Worm (Caenorhabditis elegans) whole organism, early embryonic: ENCODE data around the gene Y48A5A.3.
A peak's percentile ranks its signal among the peaks of the same experiment; 100 is the strongest.

Source experiments
- B0310.2 ChIP-seq: sonication (generic microtip); optimal IDR thresholded peaks from 2 replicates; lab custom pipeline; 2016; ENCODE audit warnings: mild to moderate bottlenecking, missing genetic modification characterization, missing compliant biosample characterization
- F13C5.2 ChIP-seq: sonication (generic microtip); optimal IDR thresholded peaks from 2 replicates; lab custom pipeline; 2017; ENCODE audit warnings: mild to moderate bottlenecking, missing genetic modification characterization, inconsistent platforms, missing compliant biosample characterization
- aly-1 ChIP-seq: sonication (generic microtip); optimal IDR thresholded peaks from 2 replicates; lab custom pipeline; 2016; ENCODE audit warnings: missing genetic modification characterization, missing compliant biosample characterization
- ama-1 ChIP-seq: fragments of 150-350 bp; optimal IDR thresholded peaks from 2 replicates; lab custom pipeline; 2014
- ceh-13 ChIP-seq: fragments of 200-800 bp; sonication (Bioruptor generic); optimal IDR thresholded peaks from 2 replicates; lab custom pipeline; 2018; ENCODE audit warnings: mild to moderate bottlenecking, missing genetic modification characterization, missing compliant biosample characterization
- ceh-36 ChIP-seq: sonication (generic microtip); optimal IDR thresholded peaks from 2 replicates; lab custom pipeline; 2016; ENCODE audit warnings: missing genetic modification characterization, inconsistent platforms, missing compliant biosample characterization
- ets-7 ChIP-seq: sonication (generic microtip); optimal IDR thresholded peaks from 2 replicates; lab custom pipeline; 2016; ENCODE audit warnings: missing genotype, missing genetic modification characterization, missing compliant biosample characterization
- flt-1 ChIP-seq: fragments of 200-800 bp; sonication (Bioruptor generic); IDR thresholded peaks from 2 replicates; pipeline ENCODE4 v1.3.6; 2022; ENCODE audit warnings: missing genetic modification characterization, missing compliant biosample characterization
- hmbx-1 ChIP-seq: sonication (generic microtip); optimal IDR thresholded peaks from 2 replicates; lab custom pipeline; 2016; ENCODE audit warnings: mild to moderate bottlenecking, missing genetic modification characterization, missing compliant biosample characterization
- hmg-4 ChIP-seq: fragments of 200-800 bp; sonication (Bioruptor generic); optimal IDR thresholded peaks from 2 replicates; lab custom pipeline; 2018; ENCODE audit warnings: mild to moderate bottlenecking, missing genetic modification characterization, missing compliant biosample characterization
- hnd-1 ChIP-seq: sonication (generic microtip); optimal IDR thresholded peaks from 2 replicates; lab custom pipeline; 2016; ENCODE audit warnings: missing genetic modification characterization, missing compliant biosample characterization
- pes-1 ChIP-seq: fragments of 200-800 bp; sonication (Bioruptor generic); IDR thresholded peaks from 2 replicates; pipeline ENCODE4 v1.3.6; 2022; ENCODE audit warnings: missing genetic modification reagents, missing genetic modification characterization, missing compliant biosample characterization
- scrt-1 ChIP-seq: fragments of 200-800 bp; sonication (Bioruptor generic); IDR thresholded peaks from 2 replicates; pipeline ENCODE4 v1.3.6; 2022; ENCODE audit warnings: missing genetic modification characterization, missing compliant biosample characterization
- sea-1 ChIP-seq: fragments of 200-800 bp; sonication (Bioruptor generic); conservative IDR thresholded peaks from 2 replicates; pipeline ENCODE4 v1.3.6; 2022; ENCODE audit warnings: missing genetic modification characterization, missing compliant biosample characterization
- tbx-11 ChIP-seq: fragments of 200-800 bp; sonication (Bioruptor generic); IDR thresholded peaks from 2 replicates; pipeline ENCODE4 v1.3.6; 2022; ENCODE audit warnings: missing genetic modification characterization, missing compliant biosample characterization
- tbx-37 ChIP-seq: fragments of 200-800 bp; sonication (Bioruptor generic); conservative IDR thresholded peaks from 2 replicates; pipeline ENCODE4 v1.3.6; 2022; ENCODE audit warnings: missing genetic modification reagents, missing genetic modification characterization, missing compliant biosample characterization
- tra-4 ChIP-seq: sonication (generic microtip); optimal IDR thresholded peaks from 2 replicates; lab custom pipeline; 2017; ENCODE audit warnings: missing genetic modification characterization, missing compliant biosample characterization

The Y48A5A.3 gene

DNA sequence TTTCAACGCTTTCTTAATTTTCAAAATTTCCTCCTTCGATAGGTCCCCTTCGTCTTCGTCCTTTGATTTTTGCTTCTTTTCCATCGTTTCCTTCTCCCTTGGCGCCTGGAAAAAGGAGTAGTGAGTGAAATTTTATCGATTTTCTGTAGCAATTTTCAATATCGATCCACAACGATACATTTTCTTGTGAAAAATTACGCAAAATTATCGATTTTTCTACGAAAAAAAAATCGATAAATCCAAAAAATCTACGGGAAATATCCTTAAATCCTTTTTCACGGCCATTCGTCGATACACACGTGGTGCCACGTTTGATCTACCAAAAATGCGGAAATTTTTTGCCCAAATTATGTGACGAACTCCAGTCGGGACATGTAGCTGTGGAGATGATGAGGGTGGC is 1.5 kb downstream of the Y48A5A.3 start:
- TF ChIP-seq ceh-36 (no peak), pes-1 (GFP tag; lab: Robert Waterston, UW) (no peak), flt-1 (no peak), hmbx-1 (tag; lab: Kevin White, UChicago) (no peak), B0310.2 (no peak)

DNA sequence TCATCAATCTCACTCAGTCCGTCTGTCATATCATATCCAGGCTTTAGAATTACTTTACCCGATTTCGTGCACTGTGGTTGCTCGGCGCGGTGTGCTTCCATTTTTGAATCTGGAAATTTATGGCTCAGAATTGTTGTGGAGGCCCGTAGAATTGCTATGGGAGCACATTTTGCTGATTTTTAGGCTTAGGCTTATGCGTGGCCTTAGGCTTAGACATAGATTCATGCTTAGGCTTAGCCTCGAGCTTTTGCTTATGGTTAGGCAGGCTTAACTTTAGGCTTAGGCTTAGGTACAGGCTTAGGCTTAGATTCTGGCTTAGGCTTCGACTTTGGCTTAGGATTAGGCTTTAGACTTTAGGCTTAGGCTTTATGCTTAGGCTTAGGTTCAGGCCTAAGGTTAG is 2.7 kb downstream of the Y48A5A.3 start, which contains the start of gene Y76B12C.4:
Y76B12C.4 (minus strand) TSS at position 101 of the 400 bp plus-strand sequence.
- TF ChIP-seq tra-4 (tag; lab: Kevin White, UChicago) (no peak), ceh-36 (peak; percentile 54)

DNA sequence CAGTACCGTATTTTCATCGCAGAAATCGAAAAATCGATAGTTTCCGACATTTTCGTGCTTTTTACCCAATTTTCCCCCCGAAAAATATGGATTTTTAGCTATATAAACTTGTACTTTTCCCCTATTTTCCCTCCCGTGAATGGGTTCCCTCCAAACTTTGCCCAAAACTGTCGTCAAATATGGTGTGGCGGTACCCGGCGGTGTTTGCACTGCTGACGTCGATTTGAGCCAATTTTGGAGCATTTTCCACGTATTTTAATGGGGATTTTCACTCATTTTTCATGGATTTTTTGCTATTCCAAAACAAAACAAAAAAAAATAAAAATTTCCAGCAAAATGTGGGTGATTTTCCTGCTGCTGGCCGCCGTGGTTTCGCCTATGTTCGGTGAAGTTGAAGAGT is 3.8 kb downstream of the Y48A5A.3 start, which contains the start of gene Y76B12C.3:
Y76B12C.3 (plus strand) TSS at position 334 of the 400 bp plus-strand sequence.
- TF ChIP-seq aly-1 (tag; lab: Kevin White, UChicago) (no peak), F13C5.2 (tag; lab: Kevin White, UChicago) (peak; percentile 2)

DNA sequence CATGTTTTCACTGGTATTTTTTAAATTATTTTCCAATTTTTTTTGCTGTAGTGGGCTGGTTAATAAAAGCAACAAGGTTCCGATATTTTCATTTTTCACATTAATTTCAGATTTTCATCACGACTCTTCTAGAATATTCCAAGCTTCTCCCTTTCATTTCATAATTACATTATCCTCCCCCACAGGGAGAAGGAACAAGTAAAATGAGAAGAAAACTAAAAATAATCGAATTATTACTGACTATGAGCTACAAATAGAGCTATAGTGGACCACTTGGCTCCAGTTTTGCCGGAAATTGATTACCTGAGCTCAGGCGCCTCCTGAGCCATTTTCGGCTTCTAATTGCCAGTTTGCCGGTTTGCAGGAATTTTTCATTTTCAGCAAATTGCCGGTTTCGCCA is 6.1 kb downstream of the Y48A5A.3 start:
- no peak for TF ChIP-seq tbx-11 (GFP tag; lab: Robert Waterston, UW)
- no peak for TF ChIP-seq flt-1
- TF ChIP-seq tbx-37 (GFP tag; lab: Robert Waterston, UW): no peak
- no peak for TF ChIP-seq F13C5.2 (tag; lab: Kevin White, UChicago)

DNA sequence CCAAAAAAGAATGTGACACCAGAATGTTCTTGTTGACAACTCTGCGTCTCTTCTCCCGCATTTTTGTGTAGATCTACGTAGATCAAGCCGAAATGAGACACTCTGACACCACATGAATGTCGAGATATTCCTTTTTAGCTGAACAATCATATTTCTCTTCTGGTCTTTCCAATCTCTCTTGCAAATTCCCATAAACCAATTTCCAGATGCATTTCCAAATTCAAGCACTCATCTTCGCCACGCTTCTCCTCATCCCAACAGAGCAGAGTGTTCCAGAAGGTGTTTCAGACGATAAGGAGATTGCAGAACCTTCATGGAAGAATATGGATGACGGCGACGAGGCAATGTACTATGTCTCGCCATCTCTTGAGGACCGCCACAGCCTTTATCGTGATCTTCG is 10.2 kb downstream of the Y48A5A.3 start, which contains the start of gene Y76B12C.8:
Y76B12C.8 (plus strand) TSS at position 207 of the 400 bp plus-strand sequence.
- TF ChIP-seq hmbx-1 (tag; lab: Kevin White, UChicago) (no peak), scrt-1 (GFP tag; lab: Robert Waterston, UW) (no peak), hmg-4 (GFP tag; lab: Kevin White, UChicago) (no peak), B0310.2 (no peak), sea-1 (GFP tag; lab: Robert Waterston, UW) (no peak), F13C5.2 (tag; lab: Kevin White, UChicago) (no peak), tbx-11 (GFP tag; lab: Robert Waterston, UW) (no peak), aly-1 (tag; lab: Kevin White, UChicago) (no peak), flt-1 (no peak), tra-4 (tag; lab: Kevin White, UChicago) (no peak)

DNA sequence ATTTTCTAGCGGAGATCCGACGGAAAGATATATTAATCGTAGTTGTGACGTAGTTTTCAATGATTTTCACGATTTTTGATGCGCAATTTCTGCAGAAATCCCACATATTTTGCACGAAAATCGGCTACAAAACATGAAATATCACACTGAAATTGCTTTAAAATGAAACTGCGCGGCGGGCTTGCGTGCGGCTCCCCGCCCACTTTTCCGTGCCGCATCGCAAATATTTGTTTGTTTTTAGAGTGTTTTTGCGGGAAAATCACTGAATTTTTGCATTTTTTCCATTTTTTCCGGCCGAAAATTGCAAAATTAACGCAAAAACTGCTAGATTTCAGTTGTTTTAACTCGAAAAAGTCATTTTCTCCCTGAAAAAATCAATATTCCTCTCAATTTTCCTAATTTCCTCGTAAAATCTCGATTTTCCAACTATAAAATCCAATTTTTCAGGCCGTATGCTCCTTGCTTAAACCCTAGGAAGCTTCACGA is 11.5 kb downstream of the Y48A5A.3 start, which contains the start of gene Y76B12C.6:
Y76B12C.6 (plus strand) TSS at position 436 of the 486 bp plus-strand sequence.
- TF ChIP-seq B0310.2: no peak
- no peak for TF ChIP-seq hmbx-1 (tag; lab: Kevin White, UChicago)
- TF ChIP-seq ceh-36: peak; percentile 41
- TF ChIP-seq tra-4 (tag; lab: Kevin White, UChicago): no peak
- no peak for TF ChIP-seq ama-1 (lab: Kevin White, UChicago)
- 0 out of 2 replicates have a peak, but pooled peaks have one; percentile 57 for TF ChIP-seq sea-1 (GFP tag; lab: Robert Waterston, UW)
- no peak for TF ChIP-seq hnd-1
- 0 out of 2 replicates have a peak, but pooled peaks have one; percentile 22 for TF ChIP-seq tbx-37 (GFP tag; lab: Robert Waterston, UW)
- peak; percentile 64 for TF ChIP-seq aly-1 (tag; lab: Kevin White, UChicago)
- TF ChIP-seq ceh-13 (GFP tag; lab: Kevin White, UChicago): peak; percentile 27
- TF ChIP-seq flt-1: 0 out of 2 replicates have a peak, but pooled peaks have one; percentile 45
- peak; percentile 18 for TF ChIP-seq ets-7
- peak; percentile 71 for TF ChIP-seq tbx-11 (GFP tag; lab: Robert Waterston, UW)
- TF ChIP-seq pes-1 (GFP tag; lab: Robert Waterston, UW): peak; percentile 61; the same call in 1 of the 2 replicates
- TF ChIP-seq hmg-4 (GFP tag; lab: Kevin White, UChicago): peak; percentile 57
- TF ChIP-seq scrt-1 (GFP tag; lab: Robert Waterston, UW): peak; percentile 62
- TF ChIP-seq F13C5.2 (tag; lab: Kevin White, UChicago): peak; percentile 72

DNA sequence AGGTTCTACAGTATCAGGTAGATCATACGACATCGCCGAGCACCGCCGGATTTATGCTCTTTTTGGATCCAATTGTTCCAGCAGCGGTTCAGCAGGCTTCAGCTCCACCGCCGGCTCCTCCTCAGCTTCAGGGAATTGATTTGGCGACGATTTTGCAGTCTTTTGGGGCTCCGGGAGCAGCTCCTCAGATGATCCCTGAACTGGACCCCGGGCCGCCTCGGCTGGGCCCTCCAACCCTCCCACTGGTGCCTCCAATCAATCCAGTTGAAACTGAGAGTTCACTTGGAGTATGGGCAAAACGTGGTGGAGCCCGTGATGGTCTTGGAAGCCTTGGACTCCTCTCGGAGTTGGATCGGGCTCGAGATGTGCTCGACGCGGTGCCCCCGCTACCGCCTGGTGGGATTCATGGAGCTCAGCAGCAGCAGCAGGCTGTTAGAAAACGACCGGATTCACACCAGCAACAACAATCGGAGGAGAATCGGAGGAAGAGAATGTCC is 21.4 kb downstream of the Y48A5A.3 start:
- TF ChIP-seq scrt-1 (GFP tag; lab: Robert Waterston, UW) (no peak), flt-1 (no peak), ceh-36 (no peak), pes-1 (GFP tag; lab: Robert Waterston, UW) (no peak), sea-1 (GFP tag; lab: Robert Waterston, UW) (no peak), F13C5.2 (tag; lab: Kevin White, UChicago) (no peak), tra-4 (tag; lab: Kevin White, UChicago) (no peak), hmbx-1 (tag; lab: Kevin White, UChicago) (no peak), aly-1 (tag; lab: Kevin White, UChicago) (no peak), hnd-1 (no peak), tbx-37 (GFP tag; lab: Robert Waterston, UW) (no peak), ama-1 (lab: Kevin White, UChicago) (no peak), hmg-4 (GFP tag; lab: Kevin White, UChicago) (no peak), ceh-13 (GFP tag; lab: Kevin White, UChicago) (no peak), B0310.2 (no peak), tbx-11 (GFP tag; lab: Robert Waterston, UW) (no peak), ets-7 (no peak)

DNA sequence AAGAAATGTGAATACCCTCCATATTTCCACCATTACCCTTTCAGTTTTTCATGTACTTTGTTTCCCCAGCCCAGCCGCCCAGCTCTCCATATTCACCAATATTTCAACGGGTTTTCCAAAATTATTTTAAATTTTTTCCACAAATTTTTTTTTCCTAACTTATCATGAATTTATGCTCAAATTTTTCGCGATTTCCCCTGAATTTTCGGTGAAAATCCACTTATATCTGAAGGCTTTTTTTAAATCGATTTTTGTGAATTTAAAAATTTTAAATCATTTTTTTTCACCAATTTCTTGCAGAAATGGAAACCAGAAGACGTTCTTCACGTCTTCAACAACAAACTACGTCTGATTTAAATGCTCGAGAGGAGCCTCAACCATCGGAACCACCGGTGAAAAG is 23.3 kb downstream of the Y48A5A.3 start, which contains the start of gene xpc-1:
xpc-1 (plus strand) TSS at position 301 of the 400 bp plus-strand sequence.
- no peak for TF ChIP-seq tbx-11 (GFP tag; lab: Robert Waterston, UW)
- no peak for TF ChIP-seq ceh-13 (GFP tag; lab: Kevin White, UChicago)
- TF ChIP-seq ceh-36: no peak
- no peak for TF ChIP-seq hnd-1
- TF ChIP-seq B0310.2: no peak
- no peak for TF ChIP-seq scrt-1 (GFP tag; lab: Robert Waterston, UW)
